Fruit fly (Drosophila melanogaster) S2 (cell line): ENCODE measurements around the gene drongo.

ENCODE experiments used
- CG8478 ChIP-seq: fragments of >200 bp; optimal IDR thresholded peaks from 2 replicates; lab custom pipeline; 2018
- CTCF ChIP-seq, 2 experiments: fragments of >200 bp; optimal IDR thresholded peaks; 2 replicates each; lab custom pipeline; 2018

dm6 chr2L:865851-866250, 15.0 kb upstream of the drongo start:
- TF ChIP-seq CG8478 (lab: Kevin White, UChicago) (no peak), CTCF (optimal IDR thresholded peaks at IDR 0.05; lab: Kevin White, UChicago) (no peak)
